Worm (Caenorhabditis elegans) whole organism, young adult: ENCODE measurements around the gene idh-2.

Experiments used
- B0035.1 ChIP-seq: sonication (generic microtip); optimal IDR thresholded peaks from 2 replicates; lab custom pipeline; 2016; ENCODE audit warnings: missing genetic modification characterization, mild to moderate bottlenecking, missing compliant biosample characterization, missing genotype, missing genetic modification reagents
- C17E4.6 ChIP-seq: fragments of 200-800 bp; sonication (Bioruptor generic); IDR thresholded peaks from 2 replicates; pipeline ENCODE4 v1.3.6; 2022; ENCODE audit warnings: missing genetic modification reagents, missing genetic modification characterization, missing compliant biosample characterization
- F22D6.2 ChIP-seq: sonication (generic microtip); optimal IDR thresholded peaks from 2 replicates; lab custom pipeline; 2016; ENCODE audit warnings: mild to moderate bottlenecking, missing genetic modification characterization, missing compliant biosample characterization
- F23B12.7 ChIP-seq: sonication (generic microtip); optimal IDR thresholded peaks from 2 replicates; lab custom pipeline; 2017; ENCODE audit warnings: missing genetic modification characterization, mild to moderate bottlenecking, missing compliant biosample characterization, antibody characterized with exemption, moderate library complexity; ENCODE audit not compliant: insufficient read depth
- F39B2.1 ChIP-seq: fragments of 200-800 bp; sonication (Bioruptor generic); IDR thresholded peaks from 2 replicates; pipeline ENCODE4 v1.3.6; 2022; ENCODE audit warnings: missing genetic modification reagents, missing genetic modification characterization, missing compliant biosample characterization
- F52B5.7 ChIP-seq: sonication (generic microtip); optimal IDR thresholded peaks from 2 replicates; lab custom pipeline; 2016; ENCODE audit warnings: mild to moderate bottlenecking, missing genetic modification characterization, missing compliant biosample characterization
- K11D2.4 ChIP-seq: fragments of 200-800 bp; sonication (Bioruptor generic); IDR thresholded peaks from 2 replicates; pipeline ENCODE4 v1.3.6; 2022; ENCODE audit warnings: missing genetic modification reagents, missing genetic modification characterization, missing compliant biosample characterization
- T26A5.8 ChIP-seq: sonication (generic microtip); optimal IDR thresholded peaks from 2 replicates; lab custom pipeline; 2016; ENCODE audit warnings: missing genetic modification characterization, missing compliant biosample characterization
- Y53F4B.3 ChIP-seq: fragments of 200-800 bp; sonication (Bioruptor generic); IDR thresholded peaks from 2 replicates; pipeline ENCODE4 v1.3.6; 2022; ENCODE audit warnings: missing genetic modification reagents, missing genetic modification characterization, missing compliant biosample characterization
- Y53G8AR.9 ChIP-seq: fragments of 200-800 bp; sonication (Bioruptor generic); conservative IDR thresholded peaks from 2 replicates; pipeline ENCODE4 v1.3.6; 2022; ENCODE audit warnings: missing genetic modification reagents, missing genetic modification characterization, missing compliant biosample characterization
- ZK185.1 ChIP-seq: sonication (generic microtip); optimal IDR thresholded peaks from 2 replicates; lab custom pipeline; 2016; ENCODE audit warnings: mild to moderate bottlenecking, missing genetic modification characterization, missing compliant biosample characterization; ENCODE audit not compliant: poor library complexity, severe bottlenecking
- ama-1 ChIP-seq, 3 experiments: fragments of 150-350 bp in 1 of 3; sonication (generic microtip) in 2 of 3; optimal IDR thresholded peaks; 2 replicates each; lab custom pipeline; 2014 to 2018; ENCODE audit warnings: missing biosample characterization in 2 of 3, missing genetic modification characterization in 2 of 3, missing genetic modification reagents in 2 of 3
- attf-3 ChIP-seq: fragments of 200-800 bp; sonication (Bioruptor generic); conservative IDR thresholded peaks from 2 replicates; pipeline ENCODE4 v1.3.6; 2022; ENCODE audit warnings: missing genetic modification reagents, missing genetic modification characterization, missing compliant biosample characterization
- bed-1 ChIP-seq: fragments of 200-800 bp; sonication (Bioruptor generic); IDR thresholded peaks from 2 replicates; pipeline ENCODE4 v1.3.6; 2022; ENCODE audit warnings: missing genetic modification reagents, missing genetic modification characterization, missing compliant biosample characterization
- cebp-2 ChIP-seq: fragments of 200-800 bp; sonication (Bioruptor generic); IDR thresholded peaks from 2 replicates; pipeline ENCODE4 v1.3.6; 2022; ENCODE audit warnings: missing genetic modification characterization, missing compliant biosample characterization
- dpff-1 ChIP-seq: sonication (generic microtip); optimal IDR thresholded peaks from 2 replicates; lab custom pipeline; 2017; ENCODE audit warnings: mild to moderate bottlenecking, missing genetic modification characterization, missing compliant biosample characterization
- egl-18 ChIP-seq: fragments of 200-800 bp; sonication (Bioruptor generic); IDR thresholded peaks from 2 replicates; pipeline ENCODE4 v1.3.6; 2022; ENCODE audit warnings: missing genetic modification reagents, missing genetic modification characterization, missing compliant biosample characterization
- ekl-4 ChIP-seq: fragments of 200-800 bp; sonication (Bioruptor generic); IDR thresholded peaks from 2 replicates; pipeline ENCODE4 v1.3.6; 2022; ENCODE audit warnings: missing genetic modification reagents, missing genetic modification characterization, missing compliant biosample characterization
- him-1 ChIP-seq: sonication (generic microtip); optimal IDR thresholded peaks from 2 replicates; lab custom pipeline; 2016; ENCODE audit warnings: missing genotype, missing genetic modification reagents, missing genetic modification characterization, missing compliant biosample characterization
- hlh-26 ChIP-seq: fragments of 200-800 bp; sonication (Bioruptor generic); conservative IDR thresholded peaks from 2 replicates; pipeline ENCODE4 v1.3.6; 2022; ENCODE audit warnings: missing genetic modification reagents, missing genetic modification characterization, missing compliant biosample characterization
- let-526 ChIP-seq: fragments of 200-800 bp; sonication (Bioruptor generic); IDR thresholded peaks from 2 replicates; pipeline ENCODE4 v1.3.6; 2022; ENCODE audit warnings: missing genetic modification reagents, missing genetic modification characterization, missing compliant biosample characterization
- let-607 ChIP-seq, 2 experiments: fragments of 200-800 bp in 1 of 2; sonication (Bioruptor generic) in 1 of 2; sonication (generic microtip) in 1 of 2; optimal IDR thresholded peaks; 2 replicates each; lab custom pipeline; 2016 to 2018; ENCODE audit warnings: mild to moderate bottlenecking in 2 of 2, missing compliant biosample characterization in 2 of 2, missing genetic modification characterization in 2 of 2, moderate library complexity in 2 of 2, missing genotype in 1 of 2
- lin-26 ChIP-seq: fragments of 200-800 bp; sonication (Bioruptor generic); IDR thresholded peaks from 2 replicates; pipeline ENCODE4 v1.3.6; 2022; ENCODE audit warnings: missing genetic modification reagents, missing genetic modification characterization, missing compliant biosample characterization
- lin-54 ChIP-seq: fragments of 200-800 bp; sonication (Bioruptor generic); optimal IDR thresholded peaks from 2 replicates; lab custom pipeline; 2018; ENCODE audit warnings: mild to moderate bottlenecking, missing genetic modification characterization, missing compliant biosample characterization
- lsl-1 ChIP-seq: fragments of 200-800 bp; sonication (Bioruptor generic); optimal IDR thresholded peaks from 2 replicates; lab custom pipeline; 2018; ENCODE audit warnings: mild to moderate bottlenecking, missing genetic modification characterization, moderate library complexity, missing compliant biosample characterization
- lsy-27 ChIP-seq: sonication (generic microtip); optimal IDR thresholded peaks from 2 replicates; lab custom pipeline; 2017; ENCODE audit warnings: missing genetic modification characterization, mild to moderate bottlenecking, missing compliant biosample characterization, antibody characterized with exemption, missing genotype, borderline replicate concordance; ENCODE audit not compliant: insufficient read depth
- madf-10 ChIP-seq: sonication (generic microtip); optimal IDR thresholded peaks from 2 replicates; lab custom pipeline; 2016; ENCODE audit warnings: mild to moderate bottlenecking, missing genetic modification characterization, missing compliant biosample characterization
- mcd-1 ChIP-seq: fragments of 200-800 bp; sonication (Bioruptor generic); IDR thresholded peaks from 2 replicates; pipeline ENCODE4 v1.3.6; 2022; ENCODE audit warnings: missing genetic modification reagents, missing genetic modification characterization, missing compliant biosample characterization
- mel-28 ChIP-seq: sonication (generic microtip); optimal IDR thresholded peaks from 2 replicates; lab custom pipeline; 2016; ENCODE audit warnings: borderline replicate concordance, mild to moderate bottlenecking, missing genetic modification characterization, missing compliant biosample characterization
- nfya-1 ChIP-seq: sonication (generic microtip); optimal IDR thresholded peaks from 2 replicates; lab custom pipeline; 2017; ENCODE audit warnings: antibody characterized with exemption, missing compliant biosample characterization, missing genetic modification characterization, borderline replicate concordance; ENCODE audit not compliant: insufficient read depth
- nhr-179 ChIP-seq: sonication (generic microtip); optimal IDR thresholded peaks from 2 replicates; lab custom pipeline; 2016; ENCODE audit warnings: mild to moderate bottlenecking, missing genetic modification characterization, missing compliant biosample characterization
- nhr-27 ChIP-seq: fragments of 200-800 bp; sonication (Bioruptor generic); optimal IDR thresholded peaks from 2 replicates; lab custom pipeline; 2018; ENCODE audit warnings: mild to moderate bottlenecking, missing genetic modification characterization, moderate library complexity, missing compliant biosample characterization
- nhr-90 ChIP-seq: sonication (generic microtip); optimal IDR thresholded peaks from 2 replicates; lab custom pipeline; 2016; ENCODE audit warnings: missing genotype, mild to moderate bottlenecking, missing genetic modification characterization, missing compliant biosample characterization
- pbrm-1 ChIP-seq: fragments of 200-800 bp; sonication (Bioruptor generic); IDR thresholded peaks from 2 replicates; pipeline ENCODE4 v1.3.6; 2022; ENCODE audit warnings: missing genetic modification reagents, missing genetic modification characterization, missing compliant biosample characterization
- pha-4 ChIP-seq: fragments of 150-350 bp; sonication (generic microtip); optimal IDR thresholded peaks from 2 replicates; lab custom pipeline; 2014; ENCODE audit warnings: missing biosample characterization, missing genetic modification reagents, missing genetic modification characterization
- rec-8 ChIP-seq, 2 experiments: sonication (generic microtip); optimal IDR thresholded peaks; 2 replicates each; lab custom pipeline; 2016; ENCODE audit warnings: mild to moderate bottlenecking in 2 of 2, missing genetic modification characterization in 2 of 2, missing genetic modification reagents in 2 of 2, missing genotype in 2 of 2, missing biosample characterization in 1 of 2, missing compliant biosample characterization in 1 of 2, moderate library complexity in 1 of 2
- snpc-1.1 ChIP-seq: sonication (generic microtip); optimal IDR thresholded peaks from 2 replicates; lab custom pipeline; 2017; ENCODE audit warnings: missing genetic modification characterization, mild to moderate bottlenecking, missing compliant biosample characterization, antibody characterized with exemption, moderate library complexity, missing genotype, missing genetic modification reagents; ENCODE audit not compliant: insufficient read depth
- somi-1 ChIP-seq: fragments of 200-800 bp; sonication (Bioruptor generic); optimal IDR thresholded peaks from 2 replicates; lab custom pipeline; 2018; ENCODE audit warnings: mild to moderate bottlenecking, missing genetic modification characterization, missing compliant biosample characterization
- tbp1 ChIP-seq: fragments of 200-800 bp; sonication (Bioruptor generic); optimal IDR thresholded peaks from 2 replicates; lab custom pipeline; 2018; ENCODE audit warnings: mild to moderate bottlenecking, missing genetic modification characterization, missing compliant biosample characterization
- unc-62 ChIP-seq: fragments of 150-350 bp; optimal IDR thresholded peaks from 2 replicates; lab custom pipeline; 2014; ENCODE audit warnings: missing biosample characterization, missing genetic modification reagents, missing genetic modification characterization
- zim-3 ChIP-seq: sonication (generic microtip); optimal IDR thresholded peaks from 2 replicates; lab custom pipeline; 2017; ENCODE audit warnings: mild to moderate bottlenecking, missing genetic modification characterization, moderate library complexity, missing compliant biosample characterization
- ztf-25 ChIP-seq: fragments of 200-800 bp; sonication (Bioruptor generic); IDR thresholded peaks from 2 replicates; pipeline ENCODE4 v1.3.6; 2022; ENCODE audit warnings: missing genetic modification reagents, missing genetic modification characterization, missing compliant biosample characterization
- ztf-6 ChIP-seq: fragments of 200-800 bp; sonication (Bioruptor generic); IDR thresholded peaks from 2 replicates; pipeline ENCODE4 v1.3.6; 2022; ENCODE audit warnings: missing genetic modification reagents, missing genetic modification characterization, missing compliant biosample characterization

idh-2 gene

ce11 chrX:11262319-11263074 lies 46.7 kb downstream of the idh-2 start, which contains the start of gene C03A3.2 (continued):
- TF ChIP-seq let-526 (no peak), F39B2.1 (no peak), pha-4 (no peak), ztf-25 (no peak), nfya-1 (tag; lab: Kevin White, UChicago) (no peak), unc-62 (GFP tag; lab: Kevin White, UChicago) (no peak), madf-10 (tag; lab: Kevin White, UChicago) (no peak), ZK185.1 (tag; lab: Kevin White, UChicago) (peak; percentile 13), lsl-1 (no peak), tbp1 (GFP tag; lab: Kevin White, UChicago) (no peak), nhr-90 (tag; lab: Kevin White, UChicago) (no peak), lin-54 (GFP tag; lab: Kevin White, UChicago) (no peak), B0035.1 (tag; lab: Kevin White, UChicago) (no peak), ama-1 (optimal IDR thresholded peaks at IDR 0.05; lab: Kevin White, UChicago) (no peak), ama-1 (GFP tag; optimal IDR thresholded peaks at IDR 0.05; lab: Kevin White, UChicago) (no peak), F52B5.7 (tag; lab: Kevin White, UChicago) (no peak), bed-1 (GFP tag; lab: Robert Waterston, UW) (0 out of 2 replicates have a peak, but pooled peaks have one; percentile 60), rec-8 (tag; optimal IDR thresholded peaks at IDR 0.05; lab: Kevin White, UChicago) (no peak), Y53G8AR.9 (GFP tag; lab: Robert Waterston, UW) (no peak), ekl-4 (GFP tag; lab: Robert Waterston, UW) (no peak), him-1 (tag; lab: Kevin White, UChicago) (no peak), lsy-27 (tag; lab: Kevin White, UChicago) (no peak), Y53F4B.3 (no peak), C17E4.6 (GFP tag; lab: Robert Waterston, UW) (no peak), mcd-1 (GFP tag; lab: Robert Waterston, UW) (peak; percentile 82), cebp-2 (GFP tag; lab: Robert Waterston, UW) (no peak), snpc-1.1 (no peak), attf-3 (GFP tag; lab: Robert Waterston, UW) (no peak), zim-3 (tag; lab: Kevin White, UChicago) (no peak), egl-18 (GFP tag; lab: Robert Waterston, UW) (no peak), ztf-6 (GFP tag; lab: Robert Waterston, UW) (no peak), F23B12.7 (no peak), let-607 (tag; optimal IDR thresholded peaks at IDR 0.05; lab: Kevin White, UChicago) (no peak), pbrm-1 (no peak), F22D6.2 (tag; lab: Kevin White, UChicago) (no peak), nhr-27 (tag; lab: Kevin White, UChicago) (no peak), mel-28 (no peak), nhr-179 (no peak), somi-1 (GFP tag; lab: Kevin White, UChicago) (peak; percentile 15), dpff-1 (tag; lab: Kevin White, UChicago) (no peak), hlh-26 (GFP tag; lab: Robert Waterston, UW) (no peak), lin-26 (no peak), K11D2.4 (GFP tag; lab: Robert Waterston, UW) (no peak), T26A5.8 (tag; lab: Kevin White, UChicago) (no peak)
